Fruit fly (Drosophila melanogaster): ENCODE data around the gene CG12541.

The CG12541 gene

DNA sequence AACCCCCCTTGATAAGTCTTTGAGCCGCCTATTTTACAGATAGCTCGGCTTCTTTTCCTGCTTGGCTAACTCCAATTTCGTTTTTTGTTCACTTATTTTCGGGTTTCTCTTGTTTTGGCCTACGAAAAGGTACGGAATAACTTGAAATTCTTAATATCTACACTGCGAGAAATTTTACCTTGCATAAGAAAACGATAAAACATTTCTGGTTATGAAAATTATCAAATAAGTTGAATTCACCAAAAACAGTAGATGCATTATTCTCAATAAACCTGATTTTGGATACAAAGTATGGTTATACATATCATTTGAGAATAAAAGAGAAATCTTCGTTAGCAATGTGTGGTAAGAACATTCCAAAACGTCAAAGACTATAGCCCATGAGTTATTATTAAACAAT lies 83.8 kb downstream of the CG12541 start (continued):
- TF ChIP-seq CG12236 (GFP tag; optimal IDR thresholded peaks at IDR 0.05) (no peak), CG13296 (GFP tag; optimal IDR thresholded peaks at IDR 0.05) (no peak), emc (GFP tag; optimal IDR thresholded peaks at IDR 0.05) (no peak), Spps (tag; optimal IDR thresholded peaks at IDR 0.05) (peak; percentile 37), Xbp1 (GFP tag; optimal IDR thresholded peaks at IDR 0.05) (peak; percentile 26), CG10147 (GFP tag; optimal IDR thresholded peaks at IDR 0.05) (peak; percentile 5), ERR (GFP tag; optimal IDR thresholded peaks at IDR 0.05) (no peak), fru (optimal IDR thresholded peaks at IDR 0.05) (no peak), CG10267 (tag; optimal IDR thresholded peaks at IDR 0.05) (peak; percentile 51), NC2β (GFP tag; optimal IDR thresholded peaks at IDR 0.05) (no peak), crc (GFP tag; optimal IDR thresholded peaks at IDR 0.05) (no peak), sens (GFP tag) (peak; percentile 75), Hsf (GFP tag; optimal IDR thresholded peaks at IDR 0.05) (peak; percentile 42), kay (GFP tag; optimal IDR thresholded peaks at IDR 0.05) (no peak), ab (GFP tag; optimal IDR thresholded peaks at IDR 0.05) (no peak), CG2202 (tag; optimal IDR thresholded peaks at IDR 0.05) (no peak), dpn (GFP tag; optimal IDR thresholded peaks at IDR 0.05) (peak; percentile 1 to 13), sens-2 (GFP tag; IDR thresholded peaks at IDR 0.05) (no peak), tin (GFP tag; optimal IDR thresholded peaks at IDR 0.05) (no peak), CG31441 (GFP tag; IDR thresholded peaks at IDR 0.05) (0 out of 2 replicates have a peak, but pooled peaks have one; percentile 12), Adf1 (GFP tag; IDR thresholded peaks at IDR 0.05) (no peak), dysf (GFP tag; IDR thresholded peaks at IDR 0.05) (no peak), B-H1 (GFP tag; IDR thresholded peaks at IDR 0.05) (no peak), NfI (GFP tag; optimal IDR thresholded peaks at IDR 0.05) (no peak), CG7271 (tag; optimal IDR thresholded peaks at IDR 0.05) (no peak), CG14710 (tag; optimal IDR thresholded peaks at IDR 0.05) (peak; percentile 55), tx (GFP tag; optimal IDR thresholded peaks at IDR 0.05) (no peak), run (tag; optimal IDR thresholded peaks at IDR 0.05) (no peak), CG10565 (GFP tag; optimal IDR thresholded peaks at IDR 0.05) (no peak), gsb-n (tag; optimal IDR thresholded peaks at IDR 0.05) (peak; percentile 30), CHES-1-like (GFP tag; optimal IDR thresholded peaks at IDR 0.05) (no peak), CG11504 (tag; optimal IDR thresholded peaks at IDR 0.05) (peak; percentile 58), D19A (tag; optimal IDR thresholded peaks at IDR 0.05) (peak; percentile 32), CG12391 (tag; optimal IDR thresholded peaks at IDR 0.05) (peak; percentile 51), Oli (tag; optimal IDR thresholded peaks at IDR 0.05) (peak; percentile 38), CG5180 (GFP tag; optimal IDR thresholded peaks at IDR 0.05) (no peak), CG16863 (GFP tag; optimal IDR thresholded peaks at IDR 0.05) (no peak), stc (GFP tag; IDR thresholded peaks at IDR 0.05) (no peak), ttk (GFP tag; IDR thresholded peaks at IDR 0.05) (no peak), Scr (GFP tag; IDR thresholded peaks at IDR 0.05; ENCODE audit: partially characterized antibody) (no peak), Chrac-16 (GFP tag; optimal IDR thresholded peaks at IDR 0.05) (no peak), Sry-β (GFP tag; optimal IDR thresholded peaks at IDR 0.05) (peak; percentile 0), CG17802 (tag; optimal IDR thresholded peaks at IDR 0.05) (no peak), Elba2 (GFP tag; optimal IDR thresholded peaks at IDR 0.05) (no peak), CG14050 (GFP tag; IDR thresholded peaks at IDR 0.05) (no peak), CG12299 (tag; optimal IDR thresholded peaks at IDR 0.05) (no peak), Doc3 (GFP tag; IDR thresholded peaks at IDR 0.05; ENCODE audit: partially characterized antibody) (no peak), CG2889 (GFP tag; IDR thresholded peaks at IDR 0.05) (no peak), CG10321 (GFP tag; IDR thresholded peaks at IDR 0.05) (no peak), Hr39 (optimal IDR thresholded peaks at IDR 0.05) (no peak), CG31365 (tag; optimal IDR thresholded peaks at IDR 0.05) (no peak), rib (GFP tag; IDR thresholded peaks at IDR 0.05) (no peak), Usf (GFP tag; optimal IDR thresholded peaks at IDR 0.05) (no peak)

All from whole organism, embryonic.